Worm (Caenorhabditis elegans) whole organism, dauer: ENCODE measurements around the gene R04B3.2.

Source experiments
- unc-62 ChIP-seq: sonication (generic microtip); optimal IDR thresholded peaks from 2 replicates; lab custom pipeline; 2017; ENCODE audit warnings: missing biosample characterization, missing genetic modification reagents, missing genetic modification characterization

Gene R04B3.2

DNA sequence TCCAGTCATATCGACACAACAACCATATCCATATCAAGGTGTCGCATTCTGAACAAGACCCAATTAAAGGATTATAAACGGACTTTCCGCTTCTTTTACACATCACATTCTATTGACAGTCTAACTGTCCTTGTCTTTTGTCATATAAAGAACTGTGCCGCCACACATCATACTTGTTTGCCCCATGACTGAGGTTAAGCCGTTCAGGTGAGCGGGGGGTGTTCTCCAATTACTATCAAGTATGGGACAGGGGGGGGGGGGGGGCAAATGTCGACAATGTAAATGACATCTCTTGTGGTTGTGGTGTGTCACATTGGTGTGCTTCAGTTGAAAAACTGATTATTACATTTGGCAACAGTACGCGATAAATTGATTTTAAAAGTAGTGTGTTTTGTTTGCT is 39.7 kb downstream of the R04B3.2 start:
- TF ChIP-seq unc-62 (GFP tag; lab: Kevin White, UChicago): no peak

DNA sequence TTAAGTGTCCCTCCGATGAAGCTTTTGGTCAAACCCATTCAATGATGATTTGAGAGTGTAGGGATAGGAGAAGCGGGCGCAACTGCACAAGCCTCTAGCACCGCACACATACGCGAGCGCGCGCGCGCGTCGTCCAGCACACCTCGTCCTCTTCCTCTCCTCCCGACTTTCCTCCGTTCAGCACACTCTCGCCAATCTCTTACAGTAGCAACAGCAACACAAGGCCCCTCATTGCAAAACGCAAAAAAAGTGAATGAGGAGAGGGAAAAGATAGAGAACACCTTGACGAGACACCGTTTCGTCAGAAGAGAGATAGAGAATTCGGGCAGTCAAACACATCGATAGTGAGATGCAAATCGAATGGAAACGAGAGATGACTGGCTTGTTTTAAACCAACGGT is 41.1 kb downstream of the R04B3.2 start:
- no peak for TF ChIP-seq unc-62 (GFP tag; lab: Kevin White, UChicago)

DNA sequence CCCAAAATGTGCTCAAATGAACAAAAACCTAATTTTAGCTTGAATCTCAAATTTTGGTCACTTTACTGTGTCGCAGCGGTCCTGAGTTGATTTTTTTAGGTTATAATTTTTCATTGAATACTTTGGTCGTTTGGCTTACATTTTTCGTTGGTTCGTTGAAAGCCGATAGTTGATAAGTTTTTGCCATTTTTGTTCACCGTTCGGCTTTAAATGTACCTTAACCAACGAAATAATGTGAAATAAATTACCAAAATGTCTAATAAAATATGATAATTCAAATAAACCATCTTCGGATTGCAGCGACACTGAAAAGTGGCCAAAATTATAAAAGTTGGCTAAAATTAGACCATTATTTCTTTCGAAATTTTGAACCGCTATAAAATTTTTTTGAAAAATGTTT is 43.2 kb downstream of the R04B3.2 start:
- no peak for TF ChIP-seq unc-62 (GFP tag; lab: Kevin White, UChicago)

DNA sequence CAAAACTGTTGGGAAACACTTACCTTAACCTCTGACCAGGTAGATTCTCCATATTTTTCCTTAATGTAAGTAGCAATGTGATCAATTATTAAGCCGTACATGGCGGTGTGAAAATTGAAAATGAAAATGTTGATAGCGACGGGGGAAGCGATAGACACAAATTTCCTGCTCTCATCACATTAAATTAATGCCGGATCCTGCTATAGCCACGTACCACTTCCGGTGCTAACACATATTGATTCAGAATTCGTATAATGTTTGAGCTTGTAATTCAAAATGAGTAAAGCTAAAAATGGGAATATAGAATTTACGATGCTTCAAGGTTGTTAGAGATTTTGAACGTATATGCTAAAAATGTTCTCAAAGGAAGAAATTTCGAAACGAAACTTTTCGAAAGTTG is 46.1 kb downstream of the R04B3.2 start, which contains the start of gene gcy-31:
Gene gcy-31, minus strand, starts transcription at position 101 of the 400 bp plus-strand sequence.
- TF ChIP-seq unc-62 (GFP tag; lab: Kevin White, UChicago): no peak

DNA sequence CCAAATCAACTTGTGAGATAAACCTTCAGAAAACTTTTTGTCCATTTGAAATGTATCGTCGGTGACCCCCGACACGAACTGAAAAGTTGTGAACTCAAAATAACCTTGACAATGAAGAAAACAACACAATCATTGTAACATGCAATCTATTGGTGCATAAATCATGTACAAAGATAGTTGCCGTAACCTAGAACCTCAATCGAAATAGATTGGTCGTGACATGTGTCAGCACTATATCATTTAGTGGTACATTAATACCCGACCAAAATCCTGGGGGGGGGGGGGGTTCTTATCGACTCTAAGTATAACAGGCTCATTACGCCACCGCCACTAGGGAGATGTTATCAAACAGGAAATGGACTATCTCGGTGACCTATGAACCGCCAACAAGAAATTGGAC is 46.6 kb downstream of the R04B3.2 start:
- no peak for TF ChIP-seq unc-62 (GFP tag; lab: Kevin White, UChicago)

DNA sequence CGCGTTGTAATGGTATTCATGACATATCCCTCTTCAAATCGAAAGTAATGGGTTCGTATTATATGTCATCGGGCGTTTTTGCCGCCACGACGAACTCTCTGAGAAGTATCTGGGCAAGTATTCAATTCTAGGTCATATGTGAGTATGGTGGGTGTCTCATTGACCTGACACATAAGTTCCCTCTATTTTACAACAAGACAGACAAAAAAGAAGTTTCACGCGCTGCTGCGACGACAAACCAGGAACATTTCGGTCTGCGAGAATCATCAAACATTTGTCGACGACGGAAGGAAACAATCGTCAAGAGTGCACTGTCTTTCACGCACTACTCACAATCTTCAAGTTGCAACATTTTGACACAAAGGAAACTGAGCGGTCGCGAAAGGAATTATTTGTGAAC is 48.2 kb downstream of the R04B3.2 start:
- TF ChIP-seq unc-62 (GFP tag; lab: Kevin White, UChicago): no peak

DNA sequence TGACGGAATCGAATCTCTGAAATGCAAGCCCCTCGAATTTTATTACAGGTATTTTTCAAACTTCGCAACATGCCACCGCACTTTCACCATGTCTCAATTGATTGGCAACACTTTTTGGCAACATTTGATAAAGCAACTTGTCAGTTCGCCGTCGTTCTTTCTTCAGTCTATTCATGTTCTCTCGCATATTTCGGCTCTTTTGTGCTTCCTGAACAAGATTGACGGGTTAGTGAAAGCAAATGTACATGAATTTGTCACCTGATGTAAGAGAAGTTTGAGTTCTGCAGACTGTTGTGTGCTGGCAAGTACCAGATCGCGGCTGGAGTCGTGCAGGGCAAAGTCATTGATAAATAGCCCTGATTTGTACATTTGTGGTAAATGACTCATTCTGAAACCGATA is 51.4 kb downstream of the R04B3.2 start:
- no peak for TF ChIP-seq unc-62 (GFP tag; lab: Kevin White, UChicago)
